Fruit fly (Drosophila melanogaster) whole organism, embryonic: ENCODE measurements around the gene CG5516.
A peak's percentile ranks its signal among the peaks of the same experiment; 100 is the strongest.

Source experiments
- ATbp ChIP-seq: fragments of 200-800 bp; sonication (Bioruptor generic); optimal IDR thresholded peaks from 2 replicates; lab custom pipeline; 2017; ENCODE audit warnings: missing biosample characterization, mild to moderate bottlenecking, missing genetic modification characterization, missing genetic modification reagents
- Atf6 ChIP-seq: fragments of 200-800 bp; sonication (Bioruptor generic); IDR thresholded peaks from 2 replicates; pipeline ENCODE4 v1.3.6; 2022; ENCODE audit warnings: missing biosample characterization, missing genetic modification characterization
- BtbVII ChIP-seq: fragments of 200-800 bp; sonication (Bioruptor generic); optimal IDR thresholded peaks from 3 replicates; lab custom pipeline; 2017; ENCODE audit warnings: missing biosample characterization, mild to moderate bottlenecking, missing genetic modification characterization
- CG11093 ChIP-seq: fragments of 200-800 bp; sonication (Bioruptor generic); IDR thresholded peaks from 3 replicates; pipeline ENCODE4 v1.3.6; 2022; ENCODE audit warnings: missing biosample characterization, missing genetic modification characterization
- CG14667 ChIP-seq: fragments of 200-800 bp; sonication (Bioruptor generic); IDR thresholded peaks from 2 replicates; pipeline ENCODE4 v1.3.6; 2022; ENCODE audit warnings: missing biosample characterization, missing genetic modification characterization
- CG15011 ChIP-seq: fragments of 200-800 bp; sonication (Bioruptor generic); optimal IDR thresholded peaks from 3 replicates; lab custom pipeline; 2018; ENCODE audit warnings: missing biosample characterization, mild to moderate bottlenecking, missing genetic modification characterization
- CG15514 ChIP-seq: fragments of 200-800 bp; sonication (Bioruptor generic); optimal IDR thresholded peaks from 3 replicates; lab custom pipeline; 2017; ENCODE audit warnings: missing biosample characterization, missing genetic modification characterization, mild to moderate bottlenecking, moderate library complexity, missing genetic modification reagents
- CG15601 ChIP-seq: fragments of 200-800 bp; sonication (Bioruptor generic); optimal IDR thresholded peaks from 3 replicates; lab custom pipeline; 2019; ENCODE audit warnings: missing biosample characterization, mild to moderate bottlenecking, missing genetic modification characterization, moderate library complexity
- CG17568 ChIP-seq: fragments of 200-800 bp; sonication (Bioruptor generic); optimal IDR thresholded peaks from 2 replicates; lab custom pipeline; 2018; ENCODE audit warnings: missing biosample characterization, mild to moderate bottlenecking, missing genetic modification characterization, moderate library complexity
- CG2875 ChIP-seq: fragments of 200-800 bp; sonication (Bioruptor generic); optimal IDR thresholded peaks from 2 replicates; lab custom pipeline; 2017; ENCODE audit warnings: missing biosample characterization, mild to moderate bottlenecking, missing genetic modification characterization, missing genetic modification reagents
- CG31388 ChIP-seq: fragments of 200-800 bp; sonication (Bioruptor generic); optimal IDR thresholded peaks from 2 replicates; lab custom pipeline; 2016; ENCODE audit warnings: missing biosample characterization, missing genetic modification characterization
- CG33557 ChIP-seq: fragments of 200-800 bp; sonication (Bioruptor generic); optimal IDR thresholded peaks from 2 replicates; lab custom pipeline; 2019; ENCODE audit warnings: missing biosample characterization, mild to moderate bottlenecking, missing genetic modification characterization, moderate library complexity
- CG5180 ChIP-seq: fragments of 200-800 bp; sonication (Bioruptor generic); optimal IDR thresholded peaks from 3 replicates; lab custom pipeline; 2017; ENCODE audit warnings: missing biosample characterization, missing genetic modification characterization, mild to moderate bottlenecking, moderate library complexity, missing genetic modification reagents
- CG6175 ChIP-seq: fragments of 200-800 bp; sonication (Bioruptor generic); IDR thresholded peaks from 3 replicates; pipeline ENCODE4 v1.3.6; 2022; ENCODE audit warnings: missing biosample characterization, missing genetic modification characterization
- CG9932 ChIP-seq: fragments of 200-800 bp; sonication (Bioruptor generic); IDR thresholded peaks from 2 replicates; pipeline ENCODE4 v1.3.6; 2022; ENCODE audit warnings: missing biosample characterization, missing genetic modification characterization
- D19A ChIP-seq: fragments of 200-800 bp; optimal IDR thresholded peaks from 3 replicates; lab custom pipeline; 2019; ENCODE audit warnings: missing biosample characterization, mild to moderate bottlenecking, missing genetic modification characterization, moderate library complexity
- E2f2 ChIP-seq: fragments of 200-800 bp; sonication (Bioruptor generic); IDR thresholded peaks from 2 replicates; pipeline ENCODE4 v1.3.6; 2022; ENCODE audit warnings: missing biosample characterization, missing genetic modification characterization
- ERR ChIP-seq: fragments of 200-800 bp; sonication (Bioruptor generic); optimal IDR thresholded peaks from 2 replicates; lab custom pipeline; 2016; ENCODE audit warnings: missing biosample characterization, missing genetic modification characterization
- Gug ChIP-seq: fragments of 200-800 bp; sonication (Bioruptor generic); IDR thresholded peaks from 4 replicates; pipeline ENCODE4 v1.3.6; 2022; ENCODE audit warnings: missing biosample characterization, missing genetic modification characterization
- H2.0 ChIP-seq: fragments of 200-800 bp; sonication (Bioruptor generic); IDR thresholded peaks from 2 replicates; pipeline ENCODE4 v1.3.6; 2022; ENCODE audit warnings: missing biosample characterization, missing genetic modification characterization
- HLH54F ChIP-seq: fragments of 200-800 bp; sonication (Bioruptor generic); optimal IDR thresholded peaks from 3 replicates; lab custom pipeline; 2016; ENCODE audit warnings: missing biosample characterization, missing genetic modification characterization
- HLHmδ ChIP-seq: fragments of 200-800 bp; sonication (Bioruptor generic); optimal IDR thresholded peaks from 2 replicates; lab custom pipeline; 2018; ENCODE audit warnings: missing biosample characterization, mild to moderate bottlenecking, missing genetic modification characterization, moderate library complexity
- Kr ChIP-seq: fragments of 200-800 bp; sonication (Bioruptor generic); optimal IDR thresholded peaks from 2 replicates; lab custom pipeline; 2017; ENCODE audit warnings: missing biosample characterization, mild to moderate bottlenecking, missing genetic modification characterization
- Meics ChIP-seq: fragments of 200-800 bp; sonication (Bioruptor generic); optimal IDR thresholded peaks from 2 replicates; lab custom pipeline; 2017; ENCODE audit warnings: missing biosample characterization, mild to moderate bottlenecking, missing genetic modification characterization
- Optix ChIP-seq: fragments of 200-800 bp; sonication (Bioruptor generic); IDR thresholded peaks from 3 replicates; pipeline ENCODE4 v1.3.6; 2022; ENCODE audit warnings: missing biosample characterization, missing genetic modification characterization
- abd-A ChIP-seq: fragments of 200-800 bp; sonication (Bioruptor generic); optimal IDR thresholded peaks from 3 replicates; lab custom pipeline; 2019; ENCODE audit warnings: missing biosample characterization, mild to moderate bottlenecking, missing genetic modification characterization, moderate library complexity
- bsh ChIP-seq, 2 experiments: fragments of 200-800 bp; sonication (Bioruptor generic); optimal IDR thresholded peaks; 2 replicates each; lab custom pipeline; 2017 to 2018; ENCODE audit warnings: mild to moderate bottlenecking in 2 of 2, missing biosample characterization in 2 of 2, missing genetic modification characterization in 2 of 2, moderate library complexity in 1 of 2
- chm ChIP-seq: fragments of 200-800 bp; sonication (Bioruptor generic); IDR thresholded peaks from 2 replicates; pipeline ENCODE4 v1.3.6; 2022; ENCODE audit warnings: missing biosample characterization, missing genetic modification characterization
- corto ChIP-seq: fragments of 200-800 bp; sonication (Bioruptor generic); optimal IDR thresholded peaks from 2 replicates; lab custom pipeline; 2016; ENCODE audit warnings: missing biosample characterization, mild to moderate bottlenecking, missing genetic modification characterization, moderate library complexity
- crc ChIP-seq: fragments of 200-800 bp; sonication (Bioruptor generic); optimal IDR thresholded peaks from 2 replicates; lab custom pipeline; 2016; ENCODE audit warnings: missing biosample characterization, missing genetic modification characterization
- crol ChIP-seq: fragments of 200-800 bp; sonication (Bioruptor generic); IDR thresholded peaks from 2 replicates; pipeline ENCODE4 v1.3.6; 2022; ENCODE audit warnings: missing biosample characterization, missing genetic modification characterization
- dpn ChIP-seq, 2 experiments: fragments of 200-800 bp; sonication (Bioruptor generic); optimal IDR thresholded peaks; 3 replicates each; lab custom pipeline; 2016; ENCODE audit warnings: missing biosample characterization in 2 of 2, missing genetic modification characterization in 2 of 2
- dysf ChIP-seq: fragments of 200-800 bp; sonication (Bioruptor generic); IDR thresholded peaks from 3 replicates; pipeline ENCODE4 v1.3.6; 2022; ENCODE audit warnings: missing biosample characterization, missing genetic modification characterization
- fd102C ChIP-seq: fragments of 200-800 bp; sonication (Bioruptor generic); optimal IDR thresholded peaks from 2 replicates; lab custom pipeline; 2018; ENCODE audit warnings: missing biosample characterization, mild to moderate bottlenecking, missing genetic modification characterization, moderate library complexity
- gce ChIP-seq: fragments of 200-800 bp; sonication (Bioruptor generic); IDR thresholded peaks from 3 replicates; pipeline ENCODE4 v1.3.6; 2022; ENCODE audit warnings: missing biosample characterization, missing genetic modification characterization
- gfzf ChIP-seq: fragments of 200-800 bp; sonication (Bioruptor generic); optimal IDR thresholded peaks from 2 replicates; lab custom pipeline; 2016; ENCODE audit warnings: missing biosample characterization, mild to moderate bottlenecking, missing genetic modification characterization, moderate library complexity
- grau ChIP-seq: fragments of 200-800 bp; optimal IDR thresholded peaks from 3 replicates; lab custom pipeline; 2019; ENCODE audit warnings: missing biosample characterization, mild to moderate bottlenecking, missing genetic modification characterization, moderate library complexity
- ham ChIP-seq: fragments of 200-800 bp; sonication (Bioruptor generic); IDR thresholded peaks from 2 replicates; pipeline ENCODE4 v1.3.6; 2022; ENCODE audit warnings: missing biosample characterization, missing genetic modification characterization
- hbn ChIP-seq: fragments of 200-800 bp; sonication (Bioruptor generic); IDR thresholded peaks from 2 replicates; pipeline ENCODE4 v1.3.6; 2022; ENCODE audit warnings: missing biosample characterization, missing genetic modification characterization; ENCODE audit not compliant: partially characterized antibody
- jumu ChIP-seq: fragments of 200-800 bp; sonication (Bioruptor generic); optimal IDR thresholded peaks from 3 replicates; lab custom pipeline; 2016; ENCODE audit warnings: missing biosample characterization, missing genetic modification characterization
- kah ChIP-seq: fragments of 200-800 bp; sonication (Bioruptor generic); optimal IDR thresholded peaks from 2 replicates; lab custom pipeline; 2018; ENCODE audit warnings: missing biosample characterization, mild to moderate bottlenecking, missing genetic modification characterization
- lbe ChIP-seq: fragments of 200-800 bp; sonication (Bioruptor generic); optimal IDR thresholded peaks from 2 replicates; lab custom pipeline; 2016; ENCODE audit warnings: missing biosample characterization, mild to moderate bottlenecking, missing genetic modification characterization
- nerfin-2 ChIP-seq: fragments of 200-800 bp; sonication (Bioruptor generic); IDR thresholded peaks from 2 replicates; pipeline ENCODE4 v1.3.6; 2022; ENCODE audit warnings: missing biosample characterization, missing genetic modification characterization; ENCODE audit not compliant: partially characterized antibody
- oc ChIP-seq: fragments of 200-800 bp; sonication (Bioruptor generic); optimal IDR thresholded peaks from 2 replicates; lab custom pipeline; 2018; ENCODE audit warnings: missing biosample characterization, mild to moderate bottlenecking, missing genetic modification characterization, moderate library complexity
- pita ChIP-seq: fragments of 200-800 bp; sonication (Bioruptor generic); optimal IDR thresholded peaks from 2 replicates; lab custom pipeline; 2017; ENCODE audit warnings: missing biosample characterization, mild to moderate bottlenecking, missing genetic modification characterization
- rib ChIP-seq: fragments of 200-800 bp; sonication (Bioruptor generic); IDR thresholded peaks from 2 replicates; pipeline ENCODE4 v1.3.6; 2022; ENCODE audit warnings: missing biosample characterization, missing genetic modification characterization
- sob ChIP-seq: fragments of 200-800 bp; sonication (Bioruptor generic); IDR thresholded peaks from 2 replicates; pipeline ENCODE4 v1.3.6; 2022; ENCODE audit warnings: missing biosample characterization, missing genetic modification characterization
- trh ChIP-seq: fragments of 200-800 bp; sonication (Bioruptor generic); optimal IDR thresholded peaks from 2 replicates; lab custom pipeline; 2016; ENCODE audit warnings: missing biosample characterization, missing genetic modification characterization
- ttk ChIP-seq: fragments of 200-800 bp; sonication (Bioruptor generic); IDR thresholded peaks from 2 replicates; pipeline ENCODE4 v2.1.2; 2022; ENCODE audit warnings: missing biosample characterization, missing genetic modification characterization
- tx ChIP-seq: fragments of 200-800 bp; sonication (Bioruptor generic); optimal IDR thresholded peaks from 2 replicates; lab custom pipeline; 2016; ENCODE audit warnings: missing biosample characterization, missing genetic modification characterization

Gene CG5516

dm6 chr3R:15983541-15984229, 20.0 kb downstream of the CG5516 start (continued):
- 0 out of 3 replicates have a peak, but pooled peaks have one; percentile 39 for TF ChIP-seq gce (GFP tag; lab: Robert Waterston, UW)
- TF ChIP-seq BtbVII (GFP tag; lab: Kevin White, UChicago) = peak; percentile 36
- no peak for TF ChIP-seq gfzf (GFP tag; lab: Kevin White, UChicago)
- TF ChIP-seq abd-A (tag; lab: Kevin White, UChicago) = no peak
- TF ChIP-seq CG17568 (GFP tag; lab: Kevin White, UChicago) = peak; percentile 69
- TF ChIP-seq hbn (GFP tag; lab: Robert Waterston, UW) = no peak
- TF ChIP-seq Optix (GFP tag; lab: Robert Waterston, UW) = no peak
- TF ChIP-seq CG14667 (GFP tag; lab: Robert Waterston, UW) = no peak
- TF ChIP-seq jumu (GFP tag; lab: Kevin White, UChicago) = no peak
- TF ChIP-seq dpn (GFP tag; optimal IDR thresholded peaks at IDR 0.05; lab: Kevin White, UChicago) = no peak
- TF ChIP-seq corto = no peak
- TF ChIP-seq CG33557 (GFP tag; lab: Kevin White, UChicago) = peak; percentile 78
- TF ChIP-seq Atf6 (GFP tag; lab: Robert Waterston, UW) = no peak
- no peak for TF ChIP-seq crc (GFP tag; lab: Kevin White, UChicago)
- no peak for TF ChIP-seq CG31388
- no peak for TF ChIP-seq ERR (GFP tag; lab: Kevin White, UChicago)
- no peak for TF ChIP-seq CG15514 (GFP tag; lab: Kevin White, UChicago)
- TF ChIP-seq HLHmδ = no peak
- TF ChIP-seq CG9932 (GFP tag; lab: Robert Waterston, UW) = no peak
- no peak for TF ChIP-seq rib (GFP tag; lab: Robert Waterston, UW)
- TF ChIP-seq Gug = no peak
- no peak for TF ChIP-seq ham
- no peak for TF ChIP-seq nerfin-2 (GFP tag; lab: Robert Waterston, UW)
- TF ChIP-seq CG2875 (GFP tag; lab: Kevin White, UChicago) = peak; percentile 54
- TF ChIP-seq ATbp (GFP tag; lab: Kevin White, UChicago) = peak; percentile 66
- no peak for TF ChIP-seq dysf (GFP tag; lab: Robert Waterston, UW)
- peak; percentile 21 for TF ChIP-seq oc (tag; lab: Kevin White, UChicago)
- peak; percentile 31 for TF ChIP-seq fd102C (GFP tag; lab: Kevin White, UChicago)
- no peak for TF ChIP-seq ttk (GFP tag; lab: Robert Waterston, UW)
- peak; percentile 41 for TF ChIP-seq D19A (tag; lab: Kevin White, UChicago)
- TF ChIP-seq bsh (GFP tag; optimal IDR thresholded peaks at IDR 0.05; lab: Kevin White, UChicago) = peak in 1 of 2 experiments; percentile 74
- no peak for TF ChIP-seq chm (GFP tag; lab: Robert Waterston, UW)
- no peak for TF ChIP-seq Kr
- no peak for TF ChIP-seq lbe
- TF ChIP-seq CG15601 (tag; lab: Kevin White, UChicago) = peak; percentile 74
- TF ChIP-seq kah (GFP tag; lab: Kevin White, UChicago) = no peak
- TF ChIP-seq pita (GFP tag; lab: Kevin White, UChicago) = no peak
- no peak for TF ChIP-seq tx (GFP tag; lab: Kevin White, UChicago)
- no peak for TF ChIP-seq crol (GFP tag; lab: Robert Waterston, UW)
- TF ChIP-seq CG6175 (GFP tag; lab: Robert Waterston, UW) = no peak
- no peak for TF ChIP-seq HLH54F (GFP tag; lab: Kevin White, UChicago)
- peak; percentile 25; the same call in 1 of the 2 replicates for TF ChIP-seq E2f2 (GFP tag; lab: Robert Waterston, UW)
- TF ChIP-seq sob (GFP tag; lab: Robert Waterston, UW) = no peak
- no peak for TF ChIP-seq CG11093
- no peak for TF ChIP-seq Meics
- TF ChIP-seq grau (tag; lab: Kevin White, UChicago) = peak; percentile 24
- TF ChIP-seq trh (GFP tag; lab: Kevin White, UChicago) = no peak
- no peak for TF ChIP-seq CG15011 (GFP tag; lab: Kevin White, UChicago)
- TF ChIP-seq CG5180 (GFP tag; lab: Kevin White, UChicago) = peak; percentile 15
- no peak for TF ChIP-seq H2.0 (GFP tag; lab: Robert Waterston, UW)
